Fruit fly (Drosophila melanogaster) S2 (cell line): ENCODE data around the gene MED10.

Experiments
- CG8478 ChIP-seq: fragments of >200 bp; optimal IDR thresholded peaks from 2 replicates; lab custom pipeline; 2018
- CTCF ChIP-seq, 2 experiments: fragments of >200 bp; optimal IDR thresholded peaks; 2 replicates each; lab custom pipeline; 2018

dm6 chr3L:16269092-16269491 lies 37.2 kb downstream of the MED10 start, which contains the start of gene CG13068:
- TF ChIP-seq CG8478 (lab: Kevin White, UChicago), result no peak
- TF ChIP-seq CTCF (optimal IDR thresholded peaks at IDR 0.05; lab: Kevin White, UChicago), result no peak
